Worm (Caenorhabditis elegans): ENCODE results near the gene Y75B8A.7.

DNA sequence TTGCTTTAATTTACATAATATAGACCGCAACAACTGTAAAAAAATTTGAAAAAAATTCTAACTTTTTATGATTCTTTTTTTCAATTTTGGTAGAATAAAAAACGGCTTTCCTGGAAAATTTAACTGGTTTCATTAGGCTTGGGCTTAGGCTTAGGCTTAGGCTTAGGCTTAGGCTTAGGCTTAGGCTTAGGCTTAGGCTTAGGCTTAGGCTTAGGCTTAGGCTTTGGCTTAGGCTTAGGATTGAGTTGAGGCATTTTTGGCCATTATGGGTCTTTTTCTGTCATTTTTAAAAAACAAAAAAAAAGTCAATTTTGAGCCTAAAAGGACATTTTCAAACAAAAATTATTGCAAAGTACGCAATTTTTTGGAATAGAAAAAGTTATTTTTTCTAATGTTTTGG lies 8.9 kb upstream of the Y75B8A.7 start:
- TF ChIP-seq nhr-237 (tag; optimal IDR thresholded peaks at IDR 0.05) (no peak), nhr-28 (tag; optimal IDR thresholded peaks at IDR 0.05) (no peak), pha-4 (tag; optimal IDR thresholded peaks at IDR 0.05) (no peak), unc-39 (tag; optimal IDR thresholded peaks at IDR 0.05) (no peak), snpc-4 (tag; optimal IDR thresholded peaks at IDR 0.05) (no peak), lin-13 (tag; optimal IDR thresholded peaks at IDR 0.05) (no peak), blmp-1 (tag; optimal IDR thresholded peaks at IDR 0.05) (no peak), ztf-11 (tag; optimal IDR thresholded peaks at IDR 0.05) (no peak), nhr-76 (tag; optimal IDR thresholded peaks at IDR 0.05) (no peak), nhr-12 (tag; optimal IDR thresholded peaks at IDR 0.05) (no peak), mab-5 (tag; optimal IDR thresholded peaks at IDR 0.05) (no peak), ceh-43 (GFP tag; optimal IDR thresholded peaks at IDR 0.05) (no peak), mep-1 (tag; optimal IDR thresholded peaks at IDR 0.05) (no peak), unc-62 (GFP tag; optimal IDR thresholded peaks at IDR 0.05) (no peak)
